Fruit fly (Drosophila melanogaster): Measurements from ENCODE around the gene CG31457.

CG31457 gene

dm6 chr3R:23117683-23118470 is 9.9 kb downstream of the CG31457 start, which contains the start of the genes Rassf and CenB1A (continued):
- TF ChIP-seq HLH3B (GFP tag; IDR thresholded peaks at IDR 0.05) = peak; percentile 38; the same call in 1 of the 2 replicates
- no peak for TF ChIP-seq CG7745 (tag; optimal IDR thresholded peaks at IDR 0.05)
- peak; percentile 16 for TF ChIP-seq CG10654 (GFP tag; optimal IDR thresholded peaks at IDR 0.05)
- TF ChIP-seq Atf3 (GFP tag; optimal IDR thresholded peaks at IDR 0.05) = peak; percentile 48
- no peak for TF ChIP-seq btn (GFP tag; optimal IDR thresholded peaks at IDR 0.05)
- TF ChIP-seq Lhr (GFP tag; optimal IDR thresholded peaks at IDR 0.05) = peak; percentile 13
- TF ChIP-seq CG15011 (GFP tag; optimal IDR thresholded peaks at IDR 0.05) = no peak
- TF ChIP-seq dmrt11E (tag; optimal IDR thresholded peaks at IDR 0.05) = peak; percentile 35
- TF ChIP-seq mirr (GFP tag; optimal IDR thresholded peaks at IDR 0.05) = no peak
- peak; percentile 64 for TF ChIP-seq CG17385 (GFP tag; optimal IDR thresholded peaks at IDR 0.05)
- TF ChIP-seq Dad (GFP tag; optimal IDR thresholded peaks at IDR 0.05) = no peak
- no peak for TF ChIP-seq CG18764 (GFP tag; optimal IDR thresholded peaks at IDR 0.05)
- TF ChIP-seq corto (GFP tag; optimal IDR thresholded peaks at IDR 0.05) = no peak
- peak; percentile 52; the same call in 1 of the 2 replicates for TF ChIP-seq CG4730 (GFP tag; IDR thresholded peaks at IDR 0.05)
- no peak for TF ChIP-seq Rx (GFP tag; IDR thresholded peaks at IDR 0.05)
- TF ChIP-seq dysf (GFP tag; IDR thresholded peaks at IDR 0.05) = peak; percentile 41; the same call in 1 of the 3 replicates
- no peak for TF ChIP-seq p53 (GFP tag; optimal IDR thresholded peaks at IDR 0.05)
- no peak for TF ChIP-seq wek (GFP tag; optimal IDR thresholded peaks at IDR 0.05)
- peak; percentile 72 for TF ChIP-seq MESR4 (GFP tag; optimal IDR thresholded peaks at IDR 0.05)
- TF ChIP-seq ranshi (GFP tag; IDR thresholded peaks at IDR 0.05) = peak; percentile 88
- peak; percentile 29 for TF ChIP-seq CG1792 (GFP tag; optimal IDR thresholded peaks at IDR 0.05)
- no peak for TF ChIP-seq BtbVII (GFP tag; optimal IDR thresholded peaks at IDR 0.05)
- TF ChIP-seq Lpt (GFP tag; optimal IDR thresholded peaks at IDR 0.05) = no peak
- TF ChIP-seq ssp (GFP tag; IDR thresholded peaks at IDR 0.05) = 0 out of 2 replicates have a peak, but pooled peaks have one; percentile 31
- peak; percentile 67 for TF ChIP-seq CG9797 (GFP tag; optimal IDR thresholded peaks at IDR 0.05)
- peak; percentile 14 for TF ChIP-seq CG2712 (tag; optimal IDR thresholded peaks at IDR 0.05)
- TF ChIP-seq CG32767 (GFP tag; IDR thresholded peaks at IDR 0.05) = 0 out of 2 replicates have a peak, but pooled peaks have one; percentile 32
- no peak for TF ChIP-seq cas (GFP tag; IDR thresholded peaks at IDR 0.05)
- peak; percentile 60 for TF ChIP-seq Ets97D (GFP tag; optimal IDR thresholded peaks at IDR 0.05)
- TF ChIP-seq lov (optimal IDR thresholded peaks at IDR 0.05) = no peak
- TF ChIP-seq lov (GFP tag; IDR thresholded peaks at IDR 0.05) = no peak
- no peak for TF ChIP-seq Eip74EF (GFP tag; optimal IDR thresholded peaks at IDR 0.05)
- TF ChIP-seq CG14860 (GFP tag; IDR thresholded peaks at IDR 0.05; ENCODE audit: partially characterized antibody) = no peak
- TF ChIP-seq Pdp1 (GFP tag; optimal IDR thresholded peaks at IDR 0.05) = peak; percentile 31 to 35
- peak; percentile 64 for TF ChIP-seq HLH54F (GFP tag; optimal IDR thresholded peaks at IDR 0.05)
- no peak for TF ChIP-seq CG8359 (GFP tag; optimal IDR thresholded peaks at IDR 0.05; ENCODE audit: borderline replicate concordance)
- no peak for TF ChIP-seq Doc3 (GFP tag; IDR thresholded peaks at IDR 0.05; ENCODE audit: partially characterized antibody)
- TF ChIP-seq CG7271 (tag; optimal IDR thresholded peaks at IDR 0.05) = peak; percentile 5
- TF ChIP-seq ewg (GFP tag; optimal IDR thresholded peaks at IDR 0.05) = no peak
- TF ChIP-seq CG12219 (GFP tag; optimal IDR thresholded peaks at IDR 0.05) = no peak
- TF ChIP-seq CG11723 (GFP tag; optimal IDR thresholded peaks at IDR 0.05) = peak; percentile 13
- TF ChIP-seq her (GFP tag; optimal IDR thresholded peaks at IDR 0.05) = peak; percentile 11
- TF ChIP-seq bigmax (GFP tag; optimal IDR thresholded peaks at IDR 0.05) = no peak
- no peak for TF ChIP-seq CG6683 (GFP tag; optimal IDR thresholded peaks at IDR 0.05)
- no peak for TF ChIP-seq Awh (GFP tag; IDR thresholded peaks at IDR 0.05)
- peak; percentile 18 for TF ChIP-seq CG10543 (GFP tag; optimal IDR thresholded peaks at IDR 0.05)
- TF ChIP-seq zf30C (GFP tag; optimal IDR thresholded peaks at IDR 0.05) = no peak
- TF ChIP-seq CG18599 (GFP tag; optimal IDR thresholded peaks at IDR 0.05) = peak; percentile 49
